Worm (Caenorhabditis elegans) whole organism, L4/young adult: ENCODE measurements around the gene clec-264.

Experiments
- W03F9.2 ChIP-seq: fragments of 150-350 bp; optimal IDR thresholded peaks from 2 replicates; lab custom pipeline; 2014; ENCODE audit warnings: missing biosample characterization, missing genetic modification characterization
- dao-5 ChIP-seq: sonication (generic microtip); optimal IDR thresholded peaks from 2 replicates; lab custom pipeline; 2016; ENCODE audit warnings: missing genotype, missing genetic modification characterization, moderate library complexity, missing compliant biosample characterization
- him-1 ChIP-seq: sonication (generic microtip); optimal IDR thresholded peaks from 2 replicates; lab custom pipeline; 2016; ENCODE audit warnings: missing genotype, missing genetic modification reagents, missing genetic modification characterization, missing compliant biosample characterization

DNA sequence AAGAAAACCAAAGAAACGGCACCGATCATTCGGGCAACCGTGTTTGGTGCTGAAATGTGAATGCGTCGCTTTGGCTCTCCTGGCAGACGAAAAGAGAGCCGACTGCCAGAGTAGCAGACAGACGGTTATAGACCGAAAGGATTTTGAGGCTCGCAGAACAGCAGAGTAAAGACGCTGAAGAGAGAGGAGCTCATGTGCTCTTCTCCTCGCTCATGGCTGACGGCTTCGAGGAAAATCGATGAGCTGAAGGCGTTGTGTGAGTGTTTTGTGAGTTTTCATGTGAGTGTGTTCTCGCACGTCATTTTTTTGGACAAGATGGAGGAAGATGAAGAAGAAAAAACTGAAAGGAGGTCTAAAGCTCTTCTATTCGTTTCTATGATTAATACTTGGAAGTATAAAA is 21.7 kb downstream of the clec-264 start, which contains the start of gene sbt-1:
- TF ChIP-seq dao-5, result no peak
- TF ChIP-seq W03F9.2 (tag; lab: Kevin White, UChicago), result no peak
- peak; percentile 40 for TF ChIP-seq him-1 (tag; lab: Kevin White, UChicago)
